Fruit fly (Drosophila melanogaster) whole organism, embryonic: ENCODE results near the gene ClpX.
A peak's percentile ranks its signal among the peaks of the same experiment; 100 is the strongest.

ENCODE experiments used
- Abd-B ChIP-seq: fragments of 200-800 bp; sonication (Bioruptor generic); optimal IDR thresholded peaks from 2 replicates; lab custom pipeline; 2018; ENCODE audit warnings: missing biosample characterization, mild to moderate bottlenecking, missing genetic modification characterization, moderate library complexity
- Atf3 ChIP-seq: fragments of 200-800 bp; sonication (Bioruptor generic); optimal IDR thresholded peaks from 3 replicates; lab custom pipeline; 2016; ENCODE audit warnings: missing biosample characterization, missing genetic modification characterization
- Bdp1 ChIP-seq: fragments of 200-800 bp; sonication (Bioruptor generic); optimal IDR thresholded peaks from 3 replicates; lab custom pipeline; 2016; ENCODE audit warnings: missing biosample characterization, missing genetic modification characterization
- C15 ChIP-seq: fragments of 200-800 bp; sonication (Bioruptor generic); IDR thresholded peaks from 3 replicates; pipeline ENCODE4 v1.3.6; 2022; ENCODE audit warnings: missing biosample characterization, missing genetic modification characterization
- CG10959 ChIP-seq: fragments of 200-800 bp; sonication (Bioruptor generic); IDR thresholded peaks from 2 replicates; pipeline ENCODE4 v1.3.6; 2022; ENCODE audit warnings: missing biosample characterization, missing genetic modification characterization
- CG11093 ChIP-seq: fragments of 200-800 bp; sonication (Bioruptor generic); IDR thresholded peaks from 3 replicates; pipeline ENCODE4 v1.3.6; 2022; ENCODE audit warnings: missing biosample characterization, missing genetic modification characterization
- CG11560 ChIP-seq: fragments of 200-800 bp; sonication (Bioruptor generic); IDR thresholded peaks from 3 replicates; pipeline ENCODE4 v1.3.6; 2022; ENCODE audit warnings: missing biosample characterization, missing genetic modification characterization
- CG13624 ChIP-seq: fragments of 200-800 bp; sonication (Bioruptor generic); optimal IDR thresholded peaks from 2 replicates; lab custom pipeline; 2016; ENCODE audit warnings: missing biosample characterization, missing genetic modification characterization
- CG14965 ChIP-seq: fragments of 200-800 bp; sonication (Bioruptor generic); optimal IDR thresholded peaks from 2 replicates; lab custom pipeline; 2016; ENCODE audit warnings: missing biosample characterization, missing genetic modification characterization, borderline replicate concordance
- CG17802 ChIP-seq: fragments of 200-800 bp; sonication (Bioruptor generic); optimal IDR thresholded peaks from 2 replicates; lab custom pipeline; 2018; ENCODE audit warnings: missing biosample characterization, mild to moderate bottlenecking, missing genetic modification characterization, moderate library complexity
- CG17829 ChIP-seq: fragments of 200-800 bp; optimal IDR thresholded peaks from 2 replicates; lab custom pipeline; 2019; ENCODE audit warnings: missing biosample characterization, mild to moderate bottlenecking, missing genetic modification characterization, moderate library complexity
- CG18599 ChIP-seq: fragments of 200-800 bp; sonication (Bioruptor generic); optimal IDR thresholded peaks from 3 replicates; lab custom pipeline; 2017; ENCODE audit warnings: missing biosample characterization, missing genetic modification characterization, mild to moderate bottlenecking, moderate library complexity, missing genetic modification reagents
- CG30403 ChIP-seq: fragments of 200-800 bp; sonication (Bioruptor generic); optimal IDR thresholded peaks from 3 replicates; lab custom pipeline; 2016; ENCODE audit warnings: missing biosample characterization, missing genetic modification characterization
- CG3163 ChIP-seq: fragments of 200-800 bp; sonication (Bioruptor generic); optimal IDR thresholded peaks from 3 replicates; lab custom pipeline; 2016; ENCODE audit warnings: missing biosample characterization, missing genetic modification characterization
- CG3847 ChIP-seq: fragments of 200-800 bp; sonication (Bioruptor generic); IDR thresholded peaks from 2 replicates; pipeline ENCODE4 v1.3.6; 2022; ENCODE audit warnings: missing biosample characterization, missing genetic modification characterization
- CG3995 ChIP-seq: fragments of 200-800 bp; sonication (Bioruptor generic); optimal IDR thresholded peaks from 3 replicates; lab custom pipeline; 2016; ENCODE audit warnings: missing biosample characterization, missing genetic modification characterization
- CG4328 ChIP-seq: fragments of 200-800 bp; sonication (Bioruptor generic); optimal IDR thresholded peaks from 3 replicates; lab custom pipeline; 2017; ENCODE audit warnings: missing biosample characterization, missing genetic modification reagents, missing genetic modification characterization
- CG6765 ChIP-seq: fragments of 200-800 bp; sonication (Bioruptor generic); optimal IDR thresholded peaks from 3 replicates; lab custom pipeline; 2017; ENCODE audit warnings: missing biosample characterization, mild to moderate bottlenecking, missing genetic modification characterization
- CG6854 ChIP-seq: fragments of 200-800 bp; sonication (Bioruptor generic); optimal IDR thresholded peaks from 3 replicates; lab custom pipeline; 2017; ENCODE audit warnings: missing biosample characterization, mild to moderate bottlenecking, missing genetic modification characterization
- CG7786 ChIP-seq: fragments of 200-800 bp; sonication (Bioruptor generic); optimal IDR thresholded peaks from 2 replicates; lab custom pipeline; 2016; ENCODE audit warnings: missing biosample characterization, missing genetic modification characterization
- CG7928 ChIP-seq: fragments of 200-800 bp; sonication (Bioruptor generic); optimal IDR thresholded peaks from 2 replicates; lab custom pipeline; 2017; ENCODE audit warnings: missing biosample characterization, mild to moderate bottlenecking, missing genetic modification characterization
- CG9817 ChIP-seq: fragments of 200-800 bp; sonication (Bioruptor generic); optimal IDR thresholded peaks from 2 replicates; lab custom pipeline; 2018; ENCODE audit warnings: missing biosample characterization, mild to moderate bottlenecking, missing genetic modification characterization, moderate library complexity
- Chrac-16 ChIP-seq: fragments of 200-800 bp; sonication (Bioruptor generic); optimal IDR thresholded peaks from 3 replicates; lab custom pipeline; 2016; ENCODE audit warnings: missing biosample characterization, missing genetic modification characterization
- Ets65A ChIP-seq: fragments of 200-800 bp; sonication (Bioruptor generic); peaks from one replicate; lab custom pipeline; 2016; ENCODE audit warnings: missing biosample characterization, missing genetic modification characterization
- Fer2 ChIP-seq: fragments of 200-800 bp; sonication (Bioruptor generic); optimal IDR thresholded peaks from 2 replicates; lab custom pipeline; 2018; ENCODE audit warnings: missing biosample characterization, mild to moderate bottlenecking, missing genetic modification characterization, moderate library complexity
- Hr51 ChIP-seq, 2 experiments: fragments of 200-800 bp; sonication (Bioruptor generic); optimal IDR thresholded peaks; 2 replicates in 1 of 2; 3 replicates in 1 of 2; lab custom pipeline; 2016 to 2018; ENCODE audit warnings: missing biosample characterization in 2 of 2, missing genetic modification characterization in 2 of 2, mild to moderate bottlenecking in 1 of 2, moderate library complexity in 1 of 2
- Kr ChIP-seq: fragments of 200-800 bp; sonication (Bioruptor generic); optimal IDR thresholded peaks from 2 replicates; lab custom pipeline; 2017; ENCODE audit warnings: missing biosample characterization, mild to moderate bottlenecking, missing genetic modification characterization
- MTF-1 ChIP-seq: fragments of 200-800 bp; sonication (Bioruptor generic); optimal IDR thresholded peaks from 2 replicates; lab custom pipeline; 2018; ENCODE audit warnings: missing biosample characterization, mild to moderate bottlenecking, missing genetic modification characterization, borderline replicate concordance
- Med ChIP-seq: fragments of 200-800 bp; sonication (Bioruptor generic); peaks from one replicate; lab custom pipeline; 2016; ENCODE audit warnings: missing biosample characterization, missing genetic modification characterization, mild to moderate bottlenecking, inconsistent platforms, moderate library complexity
- Ptx1 ChIP-seq: fragments of 200-800 bp; sonication (Bioruptor generic); IDR thresholded peaks from 2 replicates; pipeline ENCODE4 v1.3.6; 2022; ENCODE audit warnings: missing biosample characterization, missing genetic modification characterization
- Rfx ChIP-seq: fragments of 200-800 bp; sonication (Bioruptor generic); IDR thresholded peaks from 2 replicates; pipeline ENCODE4 v1.3.6; 2022; ENCODE audit warnings: missing biosample characterization, missing genetic modification characterization
- Six4 ChIP-seq: fragments of 200-800 bp; sonication (Bioruptor generic); optimal IDR thresholded peaks from 2 replicates; lab custom pipeline; 2016; ENCODE audit warnings: missing biosample characterization, missing genetic modification characterization
- Spps ChIP-seq: fragments of 200-800 bp; sonication (Bioruptor generic); optimal IDR thresholded peaks from 2 replicates; lab custom pipeline; 2018; ENCODE audit warnings: missing biosample characterization, mild to moderate bottlenecking, missing genetic modification characterization
- Usf ChIP-seq: fragments of 200-800 bp; sonication (Bioruptor generic); optimal IDR thresholded peaks from 2 replicates; lab custom pipeline; 2017; ENCODE audit warnings: missing genotype, missing biosample characterization, missing genetic modification characterization
- br ChIP-seq: fragments of >200 bp; optimal IDR thresholded peaks from 2 replicates; lab custom pipeline; 2017
- exex ChIP-seq: fragments of 200-800 bp; sonication (Bioruptor generic); optimal IDR thresholded peaks from 4 replicates; lab custom pipeline; 2018; ENCODE audit warnings: missing biosample characterization, mild to moderate bottlenecking, missing genetic modification characterization, moderate library complexity
- insv ChIP-seq, 2 experiments: fragments of 200-800 bp; sonication (Bioruptor generic); optimal IDR thresholded peaks; 3 replicates each; lab custom pipeline; 2016 to 2018; ENCODE audit warnings: missing biosample characterization in 2 of 2, missing genetic modification characterization in 2 of 2
- jumu ChIP-seq: fragments of 200-800 bp; sonication (Bioruptor generic); optimal IDR thresholded peaks from 3 replicates; lab custom pipeline; 2016; ENCODE audit warnings: missing biosample characterization, missing genetic modification characterization
- kni ChIP-seq: fragments of 200-800 bp; sonication (Bioruptor generic); optimal IDR thresholded peaks from 3 replicates; lab custom pipeline; 2017; ENCODE audit warnings: mild to moderate bottlenecking, missing biosample characterization, missing genetic modification reagents, missing genetic modification characterization
- mirr ChIP-seq: fragments of 200-800 bp; sonication (Bioruptor generic); optimal IDR thresholded peaks from 3 replicates; lab custom pipeline; 2018; ENCODE audit warnings: missing biosample characterization, mild to moderate bottlenecking, missing genetic modification characterization
- org-1 ChIP-seq: fragments of 200-800 bp; sonication (Bioruptor generic); optimal IDR thresholded peaks from 2 replicates; lab custom pipeline; 2017; ENCODE audit warnings: missing biosample characterization, missing genetic modification characterization
- pzg ChIP-seq: fragments of 200-800 bp; sonication (Bioruptor generic); optimal IDR thresholded peaks from 3 replicates; lab custom pipeline; 2018; ENCODE audit warnings: missing biosample characterization, mild to moderate bottlenecking, missing genetic modification characterization, moderate library complexity
- slbo ChIP-seq: fragments of 200-800 bp; sonication (Bioruptor generic); IDR thresholded peaks from 2 replicates; pipeline ENCODE4 v1.3.6; 2022; ENCODE audit warnings: missing biosample characterization, missing genetic modification characterization
- tll ChIP-seq, 2 experiments: fragments of 200-800 bp in 1 of 2; fragments of >200 bp in 1 of 2; sonication (Bioruptor generic) in 1 of 2; optimal IDR thresholded peaks; 2 replicates each; lab custom pipeline; 2017 to 2019; ENCODE audit warnings: missing biosample characterization in 2 of 2, missing genetic modification characterization in 2 of 2, mild to moderate bottlenecking in 1 of 2, moderate library complexity in 1 of 2
- trh ChIP-seq: fragments of 200-800 bp; sonication (Bioruptor generic); optimal IDR thresholded peaks from 2 replicates; lab custom pipeline; 2016; ENCODE audit warnings: missing biosample characterization, missing genetic modification characterization

The ClpX gene

dm6 chr3R:19930913-19931706 is 27.6 kb upstream of the ClpX start (continued):
- TF ChIP-seq Usf (GFP tag; lab: Kevin White, UChicago) (no peak), CG4328 (GFP tag; lab: Kevin White, UChicago) (no peak), exex (no peak), CG11093 (GFP tag; lab: Robert Waterston, UW) (0 out of 3 replicates have a peak, but pooled peaks have one; percentile 29), Kr (peak; percentile 50), Hr51 (GFP tag; optimal IDR thresholded peaks at IDR 0.05; lab: Kevin White, UChicago) (no peak), tll (GFP tag; optimal IDR thresholded peaks at IDR 0.05; lab: Kevin White, UChicago) (peak in 1 of 2 experiments; percentile 95)

dm6 chr3R:19928544-19928943 is 25.1 kb upstream of the ClpX start, which contains the start of gene CG4459:
Gene CG4459, minus strand, starts transcription at chr3R:19928644.
- TF ChIP-seq trh (GFP tag; lab: Kevin White, UChicago) (no peak), Spps (no peak), Ptx1 (GFP tag; lab: Robert Waterston, UW) (no peak), CG17829 (tag; lab: Kevin White, UChicago) (no peak), CG11560 (tag; lab: Robert Waterston, UW) (no peak), Chrac-16 (GFP tag; lab: Kevin White, UChicago) (no peak), MTF-1 (GFP tag; lab: Kevin White, UChicago) (no peak), br (no peak)

- TF ChIP-seq insv (GFP tag; optimal IDR thresholded peaks at IDR 0.05; lab: Kevin White, UChicago) (peak in 1 of 2 experiments; percentile 20), C15 (GFP tag; lab: Robert Waterston, UW) (no peak), CG10959 (no peak), CG17802 (no peak)
Measured at dm6 chr3R:19925271-19925670, 21.8 kb upstream of the ClpX start, which contains the start of gene CG4462. Gene CG4462, minus strand, starts transcription at chr3R:19925371.

- TF ChIP-seq Ets65A (GFP tag; lab: Kevin White, UChicago): no peak
- peak; percentile 54 for TF ChIP-seq mirr (GFP tag; lab: Kevin White, UChicago)
- TF ChIP-seq Med: peak; percentile 90
- no peak for TF ChIP-seq Six4 (GFP tag; lab: Kevin White, UChicago)
- no peak for TF ChIP-seq CG30403
- no peak for TF ChIP-seq CG14965 (GFP tag; lab: Kevin White, UChicago)
- TF ChIP-seq pzg (GFP tag; lab: Kevin White, UChicago): no peak
- TF ChIP-seq Bdp1 (GFP tag; lab: Kevin White, UChicago): no peak
- no peak for TF ChIP-seq kni (GFP tag; lab: Kevin White, UChicago)
- no peak for TF ChIP-seq jumu (GFP tag; lab: Kevin White, UChicago)
- peak; percentile 37 for TF ChIP-seq CG6854 (GFP tag; lab: Kevin White, UChicago)
- no peak for TF ChIP-seq Atf3 (GFP tag; lab: Kevin White, UChicago)
- no peak for TF ChIP-seq CG7786 (GFP tag; lab: Kevin White, UChicago)
- TF ChIP-seq Abd-B: no peak
- no peak for TF ChIP-seq CG13624 (GFP tag; lab: Kevin White, UChicago)
- TF ChIP-seq Fer2 (tag; lab: Kevin White, UChicago): peak; percentile 1
- TF ChIP-seq br: no peak
- peak; percentile 2 for TF ChIP-seq org-1 (GFP tag; lab: Kevin White, UChicago)
- peak; percentile 48 for TF ChIP-seq CG6765 (GFP tag; lab: Kevin White, UChicago)
- TF ChIP-seq Rfx (GFP tag; lab: Robert Waterston, UW): peak; percentile 37; the same call in 1 of the 2 replicates
- peak; percentile 50 for TF ChIP-seq CG18599 (GFP tag; lab: Kevin White, UChicago)
- TF ChIP-seq CG3847 (GFP tag; lab: Robert Waterston, UW): no peak
- TF ChIP-seq CG3163: no peak
- TF ChIP-seq slbo: no peak
- no peak for TF ChIP-seq CG7928 (GFP tag; lab: Kevin White, UChicago)
- peak; percentile 10 for TF ChIP-seq CG9817 (tag; lab: Kevin White, UChicago)
- peak; percentile 2 for TF ChIP-seq CG3995
Measured at dm6 chr3R:19924331-19924730, 20.8 kb upstream of the ClpX start.
